Fruit fly (Drosophila melanogaster): ENCODE results near the gene Eig71Ef.
A peak's percentile ranks its signal among the peaks of the same experiment; 100 is the strongest.

The Eig71Ef gene

dm6 chr3L:15706199-15706598 is 49.0 kb upstream of the Eig71Ef start (continued):
- TF ChIP-seq CG13123 (GFP tag; optimal IDR thresholded peaks at IDR 0.05) = no peak
- TF ChIP-seq Jarid2 (GFP tag; optimal IDR thresholded peaks at IDR 0.05) = no peak
- TF ChIP-seq CG10267 (tag; optimal IDR thresholded peaks at IDR 0.05) = no peak
- no peak for TF ChIP-seq CG4707 (GFP tag; optimal IDR thresholded peaks at IDR 0.05)
- no peak for TF ChIP-seq CG8478 (optimal IDR thresholded peaks at IDR 0.05)
- TF ChIP-seq Xrp1 (GFP tag; IDR thresholded peaks at IDR 0.05) = no peak
- no peak for TF ChIP-seq CG9876 (GFP tag; optimal IDR thresholded peaks at IDR 0.05)
- TF ChIP-seq CG9727 (GFP tag; optimal IDR thresholded peaks at IDR 0.05) = peak; percentile 1
- no peak for TF ChIP-seq Mes4 (GFP tag; optimal IDR thresholded peaks at IDR 0.05)
- TF ChIP-seq onecut (GFP tag; IDR thresholded peaks at IDR 0.05) = peak; percentile 40; the same call in 1 of the 2 replicates
- no peak for TF ChIP-seq Meics (GFP tag; optimal IDR thresholded peaks at IDR 0.05)
- TF ChIP-seq schlank (tag; optimal IDR thresholded peaks at IDR 0.05) = no peak
- TF ChIP-seq Blimp-1 (GFP tag; optimal IDR thresholded peaks at IDR 0.05) = peak; percentile 72
- TF ChIP-seq hb (GFP tag; IDR thresholded peaks at IDR 0.05; ENCODE audit: partially characterized antibody) = no peak
- no peak for TF ChIP-seq Oaz (GFP tag; IDR thresholded peaks at IDR 0.05)
- TF ChIP-seq ara (GFP tag; IDR thresholded peaks at IDR 0.05) = peak; percentile 32; the same call in 1 of the 2 replicates
- no peak for TF ChIP-seq CG16815 (GFP tag; optimal IDR thresholded peaks at IDR 0.05)
- no peak for TF ChIP-seq CG7963 (GFP tag; IDR thresholded peaks at IDR 0.05; ENCODE audit: partially characterized antibody)
- TF ChIP-seq CG2129 (GFP tag; IDR thresholded peaks at IDR 0.05; ENCODE audit: partially characterized antibody) = no peak
- TF ChIP-seq CG8281 (tag; optimal IDR thresholded peaks at IDR 0.05) = peak; percentile 68
- peak; percentile 6 for TF ChIP-seq dmrt11E (tag; optimal IDR thresholded peaks at IDR 0.05)
- no peak for TF ChIP-seq Xbp1 (GFP tag; optimal IDR thresholded peaks at IDR 0.05)
- TF ChIP-seq zfh1 (GFP tag; IDR thresholded peaks at IDR 0.05) = no peak
- no peak for TF ChIP-seq Bteb2 (GFP tag; optimal IDR thresholded peaks at IDR 0.05)
- no peak for TF ChIP-seq CG1024 (GFP tag; IDR thresholded peaks at IDR 0.05)
- TF ChIP-seq CG15011 (GFP tag; optimal IDR thresholded peaks at IDR 0.05) = no peak
- no peak for TF ChIP-seq Nf-YC (tag; optimal IDR thresholded peaks at IDR 0.05)
- TF ChIP-seq mld (GFP tag; IDR thresholded peaks at IDR 0.05; ENCODE audit: partially characterized antibody) = no peak
- peak; percentile 39 for TF ChIP-seq CG1233 (GFP tag; optimal IDR thresholded peaks at IDR 0.05)
- TF ChIP-seq sc (optimal IDR thresholded peaks at IDR 0.05) = no peak
- no peak for TF ChIP-seq sc (GFP tag; optimal IDR thresholded peaks at IDR 0.05)
- no peak for TF ChIP-seq bcd (GFP tag; optimal IDR thresholded peaks at IDR 0.05)
- no peak for TF ChIP-seq Dref (GFP tag; IDR thresholded peaks at IDR 0.05)
- TF ChIP-seq pfk (GFP tag; optimal IDR thresholded peaks at IDR 0.05) = no peak
- TF ChIP-seq vnd (GFP tag; IDR thresholded peaks at IDR 0.05; ENCODE audit: partially characterized antibody) = no peak
- no peak for TF ChIP-seq tup (GFP tag; optimal IDR thresholded peaks at IDR 0.05)
- TF ChIP-seq gsb-n (tag; optimal IDR thresholded peaks at IDR 0.05) = no peak
- peak; percentile 53 for TF ChIP-seq CG33557 (GFP tag; optimal IDR thresholded peaks at IDR 0.05)

- peak; percentile 59 for TF ChIP-seq CG13775 (GFP tag; optimal IDR thresholded peaks at IDR 0.05)
- no peak for TF ChIP-seq CG7786 (GFP tag; optimal IDR thresholded peaks at IDR 0.05)
- TF ChIP-seq CG11247 (GFP tag; IDR thresholded peaks at IDR 0.05) = no peak
- peak; percentile 46 for TF ChIP-seq CG15011 (GFP tag; optimal IDR thresholded peaks at IDR 0.05)
- no peak for TF ChIP-seq CG11093 (GFP tag; IDR thresholded peaks at IDR 0.05)
- peak; percentile 12 for TF ChIP-seq zen (tag; optimal IDR thresholded peaks at IDR 0.05)
- TF ChIP-seq CG8089 (GFP tag; optimal IDR thresholded peaks at IDR 0.05) = no peak
- peak; percentile 14 to 31 for TF ChIP-seq chif (GFP tag; optimal IDR thresholded peaks at IDR 0.05)
- TF ChIP-seq exex (tag; optimal IDR thresholded peaks at IDR 0.05) = peak; percentile 51
- TF ChIP-seq CG4820 (GFP tag; optimal IDR thresholded peaks at IDR 0.05) = peak; percentile 69
- no peak for TF ChIP-seq eyg (GFP tag; optimal IDR thresholded peaks at IDR 0.05)
- TF ChIP-seq oc (tag; optimal IDR thresholded peaks at IDR 0.05) = no peak
- TF ChIP-seq CG14860 (GFP tag; IDR thresholded peaks at IDR 0.05; ENCODE audit: partially characterized antibody) = no peak
- no peak for TF ChIP-seq CG4404 (GFP tag; IDR thresholded peaks at IDR 0.05)
- peak; percentile 7 for TF ChIP-seq sd (tag; optimal IDR thresholded peaks at IDR 0.05)
These were observed 47.2 kb upstream of the Eig71Ef start for dm6 chr3L:15704250-15704985.

Measured in whole organism, embryonic.